Worm (Caenorhabditis elegans) whole organism, late embryonic: Measurements from ENCODE around the gene T26C12.1.

ENCODE experiments used
- C08G9.2 ChIP-seq: sonication (generic microtip); optimal IDR thresholded peaks from 2 replicates; lab custom pipeline; 2016; ENCODE audit warnings: mild to moderate bottlenecking, missing genetic modification characterization, moderate library complexity, missing compliant biosample characterization
- ama-1 ChIP-seq: fragments of 150-350 bp; optimal IDR thresholded peaks from 2 replicates; lab custom pipeline; 2014
- nhr-11 ChIP-seq: fragments of 150-350 bp; optimal IDR thresholded peaks from 2 replicates; lab custom pipeline; 2014; ENCODE audit warnings: missing biosample characterization, missing genetic modification characterization
- pha-4 ChIP-seq: fragments of 150-350 bp; optimal IDR thresholded peaks from 2 replicates; lab custom pipeline; 2018; ENCODE audit warnings: missing biosample characterization, missing genetic modification reagents, missing genetic modification characterization
- sdc-2 ChIP-seq: sonication (generic microtip); optimal IDR thresholded peaks from 2 replicates; lab custom pipeline; 2016; ENCODE audit warnings: missing genotype, missing genetic modification characterization, missing compliant biosample characterization

- TF ChIP-seq nhr-11 (tag; lab: Kevin White, UChicago) (no peak), sdc-2 (no peak), C08G9.2 (tag; lab: Kevin White, UChicago) (no peak), ama-1 (lab: Kevin White, UChicago) (no peak), pha-4 (no peak)
Observed at ce11 chrIV:3300492-3300891, 41.8 kb downstream of the T26C12.1 start, which contains the start of gene W08E12.5.
